Fruit fly (Drosophila melanogaster) whole organism, pupa: Measurements from ENCODE around the gene Arf1.

Source experiments
- CG10348 ChIP-seq: fragments of 200-800 bp; sonication (Bioruptor generic); IDR thresholded peaks from 2 replicates; pipeline ENCODE4 v1.3.6; 2022; ENCODE audit warnings: missing biosample characterization, missing genetic modification characterization
- CG9948 ChIP-seq: fragments of 200-800 bp; sonication (Bioruptor generic); optimal IDR thresholded peaks from 2 replicates; lab custom pipeline; 2018; ENCODE audit warnings: missing biosample characterization, mild to moderate bottlenecking, missing genetic modification characterization, moderate library complexity
- EcR ChIP-seq: fragments of 200-800 bp; sonication (Bioruptor generic); optimal IDR thresholded peaks from 3 replicates; lab custom pipeline; 2019; ENCODE audit warnings: missing biosample characterization, missing genetic modification characterization, mild to moderate bottlenecking, moderate library complexity, missing genetic modification reagents
- rn ChIP-seq: fragments of 200-800 bp; sonication (Bioruptor generic); IDR thresholded peaks from 2 replicates; pipeline ENCODE4 v1.3.6; 2022; ENCODE audit warnings: missing biosample characterization, missing genetic modification characterization

dm6 chr3L:22877934-22878333 lies 5.9 kb upstream of the Arf1 start:
- TF ChIP-seq EcR (GFP tag; lab: Kevin White, UChicago), result no peak
- no peak for TF ChIP-seq CG9948 (tag; lab: Kevin White, UChicago)
- TF ChIP-seq CG10348, result no peak
- TF ChIP-seq rn, result no peak
